Worm (Caenorhabditis elegans) whole organism, young adult: ENCODE results near the gene grd-6.

ENCODE experiments used
- aptf-2 ChIP-seq: fragments of 200-800 bp; sonication (Bioruptor generic); conservative IDR thresholded peaks from 2 replicates; pipeline ENCODE4 v1.3.6; 2022; ENCODE audit warnings: missing genetic modification reagents, missing genetic modification characterization, missing compliant biosample characterization
- snpc-4 ChIP-seq, 5 experiments: fragments of 150-350 bp in 1 of 5; sonication (generic microtip) in 4 of 5; optimal IDR thresholded peaks; 2 replicates each; lab custom pipeline; 2014 to 2018; ENCODE audit warnings: missing genetic modification characterization in 5 of 5, missing biosample characterization in 3 of 5, antibody characterized with exemption in 2 of 5, mild to moderate bottlenecking in 2 of 5, missing compliant biosample characterization in 2 of 5, missing genotype in 2 of 5, moderate library complexity in 2 of 5, missing genetic modification reagents in 1 of 5

ce11 chrV:9225675-9226144, 4.0 kb downstream of the grd-6 start, which contains the start of gene F07C3.2:
- TF ChIP-seq aptf-2 (GFP tag; lab: Robert Waterston, UW) (no peak), snpc-4 (GFP tag; optimal IDR thresholded peaks at IDR 0.05; lab: Kevin White, UChicago) (no peak), snpc-4 (tag; optimal IDR thresholded peaks at IDR 0.05; lab: Kevin White, UChicago) (no peak)
